Fruit fly (Drosophila melanogaster) whole organism, embryonic: ENCODE data around the gene Plod.

ENCODE experiments used
- CG10147 ChIP-seq: fragments of 200-800 bp; sonication (Bioruptor generic); optimal IDR thresholded peaks from 2 replicates; lab custom pipeline; 2019; ENCODE audit warnings: missing biosample characterization, mild to moderate bottlenecking, missing genetic modification characterization, moderate library complexity
- CG11696 ChIP-seq: fragments of 200-800 bp; sonication (Bioruptor generic); IDR thresholded peaks from 2 replicates; pipeline ENCODE4 v1.3.6; 2022; ENCODE audit warnings: missing biosample characterization, missing genetic modification characterization
- CG13775 ChIP-seq: fragments of 200-800 bp; sonication (Bioruptor generic); optimal IDR thresholded peaks from 3 replicates; lab custom pipeline; 2017; ENCODE audit warnings: missing biosample characterization, mild to moderate bottlenecking, missing genetic modification characterization
- CG14441 ChIP-seq: fragments of 200-800 bp; sonication (Bioruptor generic); IDR thresholded peaks from 2 replicates; pipeline ENCODE4 v1.3.6; 2022; ENCODE audit warnings: missing biosample characterization, missing genetic modification characterization
- CG14710 ChIP-seq: fragments of 200-800 bp; sonication (Bioruptor generic); optimal IDR thresholded peaks from 3 replicates; lab custom pipeline; 2019; ENCODE audit warnings: missing biosample characterization, mild to moderate bottlenecking, missing genetic modification characterization, moderate library complexity
- CG15601 ChIP-seq: fragments of 200-800 bp; sonication (Bioruptor generic); optimal IDR thresholded peaks from 3 replicates; lab custom pipeline; 2019; ENCODE audit warnings: missing biosample characterization, mild to moderate bottlenecking, missing genetic modification characterization, moderate library complexity
- CG1603 ChIP-seq: fragments of 200-800 bp; sonication (Bioruptor generic); optimal IDR thresholded peaks from 2 replicates; lab custom pipeline; 2019; ENCODE audit warnings: missing biosample characterization, mild to moderate bottlenecking, missing genetic modification characterization, moderate library complexity
- CG16779 ChIP-seq: fragments of 200-800 bp; sonication (Bioruptor generic); IDR thresholded peaks from 2 replicates; pipeline ENCODE4 v1.3.6; 2022; ENCODE audit warnings: missing biosample characterization, missing genetic modification characterization
- CG17385 ChIP-seq: fragments of 200-800 bp; sonication (Bioruptor generic); optimal IDR thresholded peaks from 3 replicates; lab custom pipeline; 2018; ENCODE audit warnings: missing biosample characterization, mild to moderate bottlenecking, missing genetic modification characterization
- CG1832 ChIP-seq: fragments of 200-800 bp; sonication (Bioruptor generic); optimal IDR thresholded peaks from 2 replicates; lab custom pipeline; 2017; ENCODE audit warnings: missing biosample characterization, mild to moderate bottlenecking, missing genetic modification characterization, inconsistent platforms
- CG2120 ChIP-seq: fragments of 200-800 bp; sonication (Bioruptor generic); optimal IDR thresholded peaks from 3 replicates; lab custom pipeline; 2016; ENCODE audit warnings: missing biosample characterization, missing genetic modification characterization
- CG3995 ChIP-seq: fragments of 200-800 bp; sonication (Bioruptor generic); optimal IDR thresholded peaks from 3 replicates; lab custom pipeline; 2016; ENCODE audit warnings: missing biosample characterization, missing genetic modification characterization
- CG4707 ChIP-seq: fragments of 200-800 bp; sonication (Bioruptor generic); optimal IDR thresholded peaks from 2 replicates; lab custom pipeline; 2018; ENCODE audit warnings: missing biosample characterization, mild to moderate bottlenecking, missing genetic modification characterization, moderate library complexity
- CG4730 ChIP-seq: fragments of 200-800 bp; sonication (Bioruptor generic); IDR thresholded peaks from 2 replicates; pipeline ENCODE4 v1.3.6; 2022; ENCODE audit warnings: missing biosample characterization, missing genetic modification characterization
- CG6175 ChIP-seq: fragments of 200-800 bp; sonication (Bioruptor generic); IDR thresholded peaks from 3 replicates; pipeline ENCODE4 v1.3.6; 2022; ENCODE audit warnings: missing biosample characterization, missing genetic modification characterization
- CG6854 ChIP-seq: fragments of 200-800 bp; sonication (Bioruptor generic); optimal IDR thresholded peaks from 3 replicates; lab custom pipeline; 2017; ENCODE audit warnings: missing biosample characterization, mild to moderate bottlenecking, missing genetic modification characterization
- CG7928 ChIP-seq: fragments of 200-800 bp; sonication (Bioruptor generic); optimal IDR thresholded peaks from 2 replicates; lab custom pipeline; 2017; ENCODE audit warnings: missing biosample characterization, mild to moderate bottlenecking, missing genetic modification characterization
- CG8388 ChIP-seq: fragments of 200-800 bp; sonication (Bioruptor generic); optimal IDR thresholded peaks from 2 replicates; lab custom pipeline; 2019; ENCODE audit warnings: missing biosample characterization, mild to moderate bottlenecking, missing genetic modification characterization, moderate library complexity
- CG9797 ChIP-seq: fragments of 200-800 bp; sonication (Bioruptor generic); optimal IDR thresholded peaks from 3 replicates; lab custom pipeline; 2018; ENCODE audit warnings: missing biosample characterization, mild to moderate bottlenecking, missing genetic modification characterization
- CTCF ChIP-seq: fragments of 200-800 bp; sonication (Bioruptor generic); optimal IDR thresholded peaks from 2 replicates; lab custom pipeline; 2017; ENCODE audit warnings: missing biosample characterization, mild to moderate bottlenecking, missing genetic modification characterization, moderate library complexity
- Chrac-16 ChIP-seq: fragments of 200-800 bp; sonication (Bioruptor generic); optimal IDR thresholded peaks from 3 replicates; lab custom pipeline; 2016; ENCODE audit warnings: missing biosample characterization, missing genetic modification characterization
- D ChIP-seq, 2 experiments: fragments of 200-800 bp in 1 of 2; fragments of >200 bp in 1 of 2; sonication (Bioruptor generic) in 1 of 2; optimal IDR thresholded peaks; 2 replicates in 1 of 2; 3 replicates in 1 of 2; lab custom pipeline; 2017; ENCODE audit warnings: mild to moderate bottlenecking in 1 of 2, missing biosample characterization in 1 of 2, missing genetic modification characterization in 1 of 2, missing genetic modification reagents in 1 of 2
- D19B ChIP-seq: fragments of 200-800 bp; sonication (Bioruptor generic); optimal IDR thresholded peaks from 2 replicates; lab custom pipeline; 2017; ENCODE audit warnings: missing biosample characterization, mild to moderate bottlenecking, missing genetic modification characterization
- Dfd ChIP-seq, 2 experiments: fragments of >200 bp; optimal IDR thresholded peaks; 2 replicates each; lab custom pipeline; 2017; ENCODE audit warnings: missing biosample characterization in 2 of 2, missing genetic modification characterization in 2 of 2
- Doc2 ChIP-seq: fragments of 200-800 bp; sonication (Bioruptor generic); IDR thresholded peaks from 2 replicates; pipeline ENCODE4 v1.3.6; 2022; ENCODE audit warnings: missing biosample characterization, missing genetic modification characterization
- HLH3B ChIP-seq: fragments of 200-800 bp; sonication (Bioruptor generic); IDR thresholded peaks from 2 replicates; pipeline ENCODE4 v1.3.6; 2022; ENCODE audit warnings: missing biosample characterization, missing genetic modification characterization
- Kr ChIP-seq: fragments of 200-800 bp; sonication (Bioruptor generic); optimal IDR thresholded peaks from 2 replicates; lab custom pipeline; 2017; ENCODE audit warnings: missing biosample characterization, mild to moderate bottlenecking, missing genetic modification characterization
- MTF-1 ChIP-seq: fragments of 200-800 bp; sonication (Bioruptor generic); optimal IDR thresholded peaks from 2 replicates; lab custom pipeline; 2018; ENCODE audit warnings: missing biosample characterization, mild to moderate bottlenecking, missing genetic modification characterization, borderline replicate concordance
- NC2α ChIP-seq: fragments of 200-800 bp; sonication (Bioruptor generic); optimal IDR thresholded peaks from 2 replicates; lab custom pipeline; 2016; ENCODE audit warnings: missing biosample characterization, missing genetic modification characterization
- Nf-YC ChIP-seq: fragments of 200-800 bp; optimal IDR thresholded peaks from 3 replicates; lab custom pipeline; 2019; ENCODE audit warnings: missing biosample characterization, mild to moderate bottlenecking, missing genetic modification characterization, moderate library complexity
- Optix ChIP-seq: fragments of 200-800 bp; sonication (Bioruptor generic); IDR thresholded peaks from 3 replicates; pipeline ENCODE4 v1.3.6; 2022; ENCODE audit warnings: missing biosample characterization, missing genetic modification characterization
- Usf ChIP-seq: fragments of 200-800 bp; sonication (Bioruptor generic); optimal IDR thresholded peaks from 2 replicates; lab custom pipeline; 2017; ENCODE audit warnings: missing genotype, missing biosample characterization, missing genetic modification characterization
- abd-A ChIP-seq: fragments of 200-800 bp; sonication (Bioruptor generic); optimal IDR thresholded peaks from 3 replicates; lab custom pipeline; 2019; ENCODE audit warnings: missing biosample characterization, mild to moderate bottlenecking, missing genetic modification characterization, moderate library complexity
- ac ChIP-seq: fragments of 200-800 bp; sonication (Bioruptor generic); optimal IDR thresholded peaks from 3 replicates; lab custom pipeline; 2017; ENCODE audit warnings: missing biosample characterization, mild to moderate bottlenecking, missing genetic modification characterization
- ara ChIP-seq: fragments of 200-800 bp; sonication (Bioruptor generic); IDR thresholded peaks from 2 replicates; pipeline ENCODE4 v1.3.6; 2022; ENCODE audit warnings: missing biosample characterization, missing genetic modification characterization
- ash1 ChIP-seq: fragments of 200-800 bp; sonication (Bioruptor generic); optimal IDR thresholded peaks from 2 replicates; lab custom pipeline; 2018; ENCODE audit warnings: missing biosample characterization, mild to moderate bottlenecking, missing genetic modification characterization
- bsh ChIP-seq, 2 experiments: fragments of 200-800 bp; sonication (Bioruptor generic); optimal IDR thresholded peaks; 2 replicates each; lab custom pipeline; 2017 to 2018; ENCODE audit warnings: mild to moderate bottlenecking in 2 of 2, missing biosample characterization in 2 of 2, missing genetic modification characterization in 2 of 2, moderate library complexity in 1 of 2
- dan ChIP-seq: fragments of 200-800 bp; sonication (Bioruptor generic); IDR thresholded peaks from 2 replicates; pipeline ENCODE4 v1.3.6; 2022; ENCODE audit warnings: missing biosample characterization, missing genetic modification characterization
- dm ChIP-seq: fragments of 200-800 bp; sonication (Bioruptor generic); optimal IDR thresholded peaks from 3 replicates; lab custom pipeline; 2016; ENCODE audit warnings: missing biosample characterization, missing genetic modification characterization
- ems ChIP-seq: fragments of 200-800 bp; sonication (Bioruptor generic); optimal IDR thresholded peaks from 3 replicates; lab custom pipeline; 2016; ENCODE audit warnings: missing biosample characterization, missing genetic modification characterization
- en ChIP-seq: fragments of 200-800 bp; sonication (Bioruptor generic); optimal IDR thresholded peaks from 2 replicates; lab custom pipeline; 2016; ENCODE audit warnings: missing biosample characterization, missing genetic modification characterization
- gcm ChIP-seq: fragments of 200-800 bp; sonication (Bioruptor generic); optimal IDR thresholded peaks from 2 replicates; lab custom pipeline; 2019; ENCODE audit warnings: missing biosample characterization, mild to moderate bottlenecking, missing genetic modification characterization, moderate library complexity
- gfzf ChIP-seq: fragments of 200-800 bp; sonication (Bioruptor generic); optimal IDR thresholded peaks from 2 replicates; lab custom pipeline; 2016; ENCODE audit warnings: missing biosample characterization, mild to moderate bottlenecking, missing genetic modification characterization, moderate library complexity
- hb ChIP-seq: fragments of 200-800 bp; sonication (Bioruptor generic); IDR thresholded peaks from 3 replicates; pipeline ENCODE4 v1.3.6; 2022; ENCODE audit warnings: missing biosample characterization, missing genetic modification characterization; ENCODE audit not compliant: partially characterized antibody
- jing ChIP-seq: fragments of 200-800 bp; sonication (Bioruptor generic); optimal IDR thresholded peaks from 2 replicates; lab custom pipeline; 2018; ENCODE audit warnings: missing biosample characterization, mild to moderate bottlenecking, missing genetic modification characterization
- toy ChIP-seq: fragments of 200-800 bp; sonication (Bioruptor generic); IDR thresholded peaks from 2 replicates; pipeline ENCODE4 v1.3.6; 2022; ENCODE audit warnings: missing biosample characterization, missing genetic modification characterization
- wor ChIP-seq: fragments of 200-800 bp; sonication (Bioruptor generic); IDR thresholded peaks from 2 replicates; pipeline ENCODE4 v1.3.6; 2022; ENCODE audit warnings: missing biosample characterization, missing genetic modification characterization
- zen ChIP-seq: fragments of 200-800 bp; sonication (Bioruptor generic); optimal IDR thresholded peaks from 3 replicates; lab custom pipeline; 2018; ENCODE audit warnings: missing biosample characterization, mild to moderate bottlenecking, missing genetic modification characterization, moderate library complexity
- zf30C ChIP-seq: fragments of 200-800 bp; sonication (Bioruptor generic); optimal IDR thresholded peaks from 3 replicates; lab custom pipeline; 2018; ENCODE audit warnings: missing biosample characterization, mild to moderate bottlenecking, missing genetic modification characterization

The Plod gene

DNA sequence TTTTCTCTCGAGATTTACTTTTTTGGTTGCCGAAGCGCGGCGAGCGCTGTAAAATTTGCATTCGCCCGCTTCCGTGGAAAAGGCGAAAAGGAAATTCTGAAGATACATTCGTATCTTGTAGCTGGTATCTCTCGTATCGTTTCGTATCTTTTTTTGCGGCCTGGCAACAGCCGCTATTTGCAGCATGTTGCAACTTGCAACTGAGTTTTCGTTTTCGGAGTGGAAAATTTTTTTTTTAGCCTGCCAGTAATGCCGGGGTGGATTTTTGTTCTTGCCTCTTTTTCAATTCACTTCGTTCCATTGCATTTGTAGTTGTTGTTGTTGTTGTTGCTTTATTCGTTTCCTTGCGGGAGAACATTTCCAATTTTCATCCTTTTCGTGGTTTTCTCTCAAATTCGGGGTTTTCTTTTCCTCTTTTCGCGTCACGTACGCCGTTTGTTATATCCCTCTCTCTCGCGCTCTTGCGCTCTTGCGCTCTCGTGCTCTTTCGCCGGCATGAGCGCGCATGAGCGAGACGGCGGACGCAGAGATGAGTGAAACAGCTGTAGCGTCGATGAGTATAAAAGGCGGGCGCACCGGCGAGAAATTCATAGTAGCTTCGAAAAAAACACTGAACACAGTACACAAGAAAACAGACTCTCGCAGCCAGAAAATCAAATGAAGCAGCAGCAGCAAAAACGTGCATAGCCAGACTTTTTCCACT is 46.1 kb upstream of the Plod start, which contains the start of gene scyl (continued):
- TF ChIP-seq toy (GFP tag; lab: Robert Waterston, UW) (no peak; the same call in 1 of the 2 replicates), CG15601 (tag; lab: Kevin White, UChicago) (no peak), CG1832 (peak; percentile 97), hb (GFP tag; lab: Robert Waterston, UW) (no peak), CG7928 (GFP tag; lab: Kevin White, UChicago) (peak; percentile 6), Nf-YC (tag; lab: Kevin White, UChicago) (peak; percentile 45), CG14441 (GFP tag; lab: Robert Waterston, UW) (peak; percentile 32; the same call in 1 of the 2 replicates), dm (GFP tag; lab: Kevin White, UChicago) (peak; percentile 26), CG11696 (GFP tag; lab: Robert Waterston, UW) (peak; percentile 47), Chrac-16 (GFP tag; lab: Kevin White, UChicago) (peak; percentile 19), D (optimal IDR thresholded peaks at IDR 0.05; lab: Kevin White, UChicago) (no peak), D (GFP tag; optimal IDR thresholded peaks at IDR 0.05; lab: Kevin White, UChicago) (peak; percentile 43), Optix (GFP tag; lab: Robert Waterston, UW) (peak; percentile 49; the same call in 2 of the 3 replicates), CG17385 (GFP tag; lab: Kevin White, UChicago) (peak; percentile 79), CG4707 (GFP tag; lab: Kevin White, UChicago) (peak; percentile 67), CG14710 (tag; lab: Kevin White, UChicago) (no peak), CG8388 (GFP tag; lab: Kevin White, UChicago) (peak; percentile 34), Usf (GFP tag; lab: Kevin White, UChicago) (no peak), CG9797 (GFP tag; lab: Kevin White, UChicago) (no peak), abd-A (tag; lab: Kevin White, UChicago) (peak; percentile 87), zen (tag; lab: Kevin White, UChicago) (peak; percentile 47), wor (GFP tag; lab: Robert Waterston, UW) (no peak), CG6854 (GFP tag; lab: Kevin White, UChicago) (peak; percentile 61), jing (GFP tag; lab: Kevin White, UChicago) (no peak), bsh (GFP tag; optimal IDR thresholded peaks at IDR 0.05; lab: Kevin White, UChicago) (peak; percentile 42 to 75), en (no peak), ems (GFP tag; lab: Kevin White, UChicago) (peak; percentile 56), CG13775 (GFP tag; lab: Kevin White, UChicago) (no peak), gfzf (GFP tag; lab: Kevin White, UChicago) (no peak), HLH3B (GFP tag; lab: Robert Waterston, UW) (peak; percentile 54; the same call in 1 of the 2 replicates), CG3995 (no peak), CG6175 (GFP tag; lab: Robert Waterston, UW) (peak; percentile 84; the same call in 2 of the 3 replicates), dan (no peak), D19B (GFP tag; lab: Kevin White, UChicago) (no peak), ash1 (GFP tag; lab: Kevin White, UChicago) (peak; percentile 91), CG16779 (GFP tag; lab: Robert Waterston, UW) (peak; percentile 75), CG4730 (GFP tag; lab: Robert Waterston, UW) (0 out of 2 replicates have a peak, but pooled peaks have one; percentile 15), Kr (peak; percentile 61), NC2α (peak; percentile 90), CTCF (peak; percentile 59), zf30C (GFP tag; lab: Kevin White, UChicago) (peak; percentile 48), CG1603 (tag; lab: Kevin White, UChicago) (peak; percentile 52), Doc2 (GFP tag; lab: Robert Waterston, UW) (no peak), gcm (GFP tag; lab: Kevin White, UChicago) (peak; percentile 92), ac (GFP tag; lab: Kevin White, UChicago) (peak; percentile 68), Dfd (GFP tag; optimal IDR thresholded peaks at IDR 0.05; lab: Kevin White, UChicago) (no peak), CG10147 (GFP tag; lab: Kevin White, UChicago) (peak; percentile 11), MTF-1 (peak; percentile 83), ara (GFP tag; lab: Robert Waterston, UW) (peak; percentile 60; the same call in 1 of the 2 replicates), CG2120 (GFP tag; lab: Kevin White, UChicago) (peak; percentile 47)
